Fruit fly (Drosophila melanogaster) whole organism: ENCODE measurements around the gene CG32939.

Source experiments
- CG8478 ChIP-seq: fragments of >200 bp; optimal IDR thresholded peaks from 2 replicates; lab custom pipeline; 2018; ENCODE audit warnings: inconsistent platforms
- Dll ChIP-seq: fragments of >200 bp; optimal IDR thresholded peaks from 2 replicates; lab custom pipeline; 2017
- EcR ChIP-seq, 2 experiments: fragments of >200 bp; optimal IDR thresholded peaks; 2 replicates each; lab custom pipeline; 2017; ENCODE audit warnings: missing biosample characterization in 2 of 2, missing genetic modification characterization in 2 of 2, missing genetic modification reagents in 2 of 2
- pan ChIP-seq: fragments of >200 bp; optimal IDR thresholded peaks from 2 replicates; lab custom pipeline; 2017
- psq ChIP-seq: fragments of >200 bp; optimal IDR thresholded peaks from 2 replicates; lab custom pipeline; 2017
- usp ChIP-seq: fragments of >200 bp; optimal IDR thresholded peaks from 2 replicates; lab custom pipeline; 2017; ENCODE audit warnings: missing biosample characterization, missing genetic modification characterization, mixed read lengths

dm6 chr3R:9644620-9645019, 48.3 kb upstream of the CG32939 start:
- TF ChIP-seq CG8478: no peak
- no peak for TF ChIP-seq Dll (lab: Kevin White, UChicago)
- no peak for TF ChIP-seq usp (GFP tag; lab: Kevin White, UChicago)
- TF ChIP-seq pan (lab: Kevin White, UChicago): no peak
- TF ChIP-seq EcR (GFP tag; optimal IDR thresholded peaks at IDR 0.05; lab: Kevin White, UChicago): no peak
- TF ChIP-seq psq (lab: Kevin White, UChicago): no peak
